Worm (Caenorhabditis elegans) whole organism, L4 larva: ENCODE results near the gene bcat-1.

Source experiments
- F26F4.8 ChIP-seq: fragments of 200-800 bp; sonication (Bioruptor generic); conservative IDR thresholded peaks from 2 replicates; pipeline ENCODE4 v1.3.6; 2022; ENCODE audit warnings: missing genetic modification characterization, missing compliant biosample characterization
- R02D3.7 ChIP-seq: fragments of 150-350 bp; sonication (generic microtip); optimal IDR thresholded peaks from 3 replicates; lab custom pipeline; 2014; ENCODE audit warnings: missing biosample characterization, missing genetic modification characterization
- T26A8.4 ChIP-seq: fragments of 200-800 bp; sonication (Bioruptor generic); IDR thresholded peaks from 2 replicates; pipeline ENCODE4 v1.3.6; 2022; ENCODE audit warnings: missing genetic modification characterization, missing compliant biosample characterization
- ceh-20 ChIP-seq: fragments of 200-800 bp; sonication (Bioruptor generic); IDR thresholded peaks from 2 replicates; pipeline ENCODE4 v1.3.6; 2022; ENCODE audit warnings: missing genetic modification reagents, missing genetic modification characterization, missing compliant biosample characterization
- ceh-28 ChIP-seq: fragments of 150-350 bp; optimal IDR thresholded peaks from 2 replicates; lab custom pipeline; 2014; ENCODE audit warnings: missing biosample characterization, missing genetic modification reagents, missing genetic modification characterization
- cey-2 ChIP-seq: sonication (generic microtip); optimal IDR thresholded peaks from 3 replicates; lab custom pipeline; 2017; ENCODE audit warnings: missing genetic modification characterization, mild to moderate bottlenecking, missing compliant biosample characterization, antibody characterized with exemption, borderline replicate concordance; ENCODE audit not compliant: insufficient read depth
- daf-12 ChIP-seq: fragments of 150-350 bp; optimal IDR thresholded peaks from 2 replicates; lab custom pipeline; 2014; ENCODE audit warnings: missing biosample characterization, missing genetic modification reagents, missing genetic modification characterization
- dpl-1 ChIP-seq: fragments of 150-350 bp; optimal IDR thresholded peaks from 2 replicates; lab custom pipeline; 2014; ENCODE audit warnings: missing biosample characterization, missing genetic modification reagents, missing genetic modification characterization
- fkh-10 ChIP-seq: fragments of 150-350 bp; optimal IDR thresholded peaks from 2 replicates; lab custom pipeline; 2014; ENCODE audit warnings: missing biosample characterization, missing genetic modification reagents, missing genetic modification characterization
- lin-39 ChIP-seq: fragments of 150-350 bp; optimal IDR thresholded peaks from 2 replicates; lab custom pipeline; 2014; ENCODE audit warnings: missing biosample characterization, missing genetic modification reagents, missing genetic modification characterization
- nhr-10 ChIP-seq: fragments of 150-350 bp; optimal IDR thresholded peaks from 2 replicates; lab custom pipeline; 2014; ENCODE audit warnings: missing biosample characterization, missing genetic modification characterization
- nhr-237 ChIP-seq: sonication (generic microtip); optimal IDR thresholded peaks from 2 replicates; lab custom pipeline; 2017; ENCODE audit warnings: missing biosample characterization, missing genetic modification characterization
- ztf-11 ChIP-seq: fragments of 150-350 bp; optimal IDR thresholded peaks from 2 replicates; lab custom pipeline; 2014; ENCODE audit warnings: missing biosample characterization, missing genetic modification characterization

DNA sequence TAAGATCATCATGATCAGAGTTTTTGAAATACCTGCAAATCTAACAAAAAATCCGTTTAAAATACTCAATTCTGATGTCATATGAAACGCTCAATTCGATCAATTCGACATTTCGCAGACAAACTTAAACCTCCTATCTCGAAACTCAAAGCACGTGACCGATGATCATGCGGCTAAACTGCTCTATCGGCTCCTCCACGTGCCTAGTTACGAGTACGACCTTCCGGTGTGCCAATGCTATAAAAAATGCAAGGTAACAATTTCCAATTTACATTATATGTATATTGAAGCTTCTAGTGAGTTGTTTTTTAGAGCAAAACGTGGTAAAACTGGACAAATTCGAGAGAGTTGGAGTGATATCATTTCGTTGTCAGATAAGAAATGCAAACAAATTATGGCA is 34.0 kb downstream of the bcat-1 start:
- TF ChIP-seq ztf-11 (tag; lab: Kevin White, UChicago): no peak
- TF ChIP-seq cey-2 (tag; lab: Kevin White, UChicago): no peak
- TF ChIP-seq T26A8.4 (GFP tag; lab: Robert Waterston, UW): no peak
- TF ChIP-seq R02D3.7: no peak
- no peak for TF ChIP-seq ceh-20
- no peak for TF ChIP-seq daf-12
- no peak for TF ChIP-seq dpl-1 (GFP tag; lab: Kevin White, UChicago)
- no peak for TF ChIP-seq nhr-10 (tag; lab: Kevin White, UChicago)
- TF ChIP-seq fkh-10 (GFP tag; lab: Kevin White, UChicago): no peak
- TF ChIP-seq ceh-28 (tag; lab: Kevin White, UChicago): no peak
- no peak for TF ChIP-seq lin-39
- TF ChIP-seq nhr-237 (tag; lab: Kevin White, UChicago): no peak
- TF ChIP-seq F26F4.8: no peak
